Worm (Caenorhabditis elegans) whole organism, L1 larva: ENCODE results near the gene dct-1.

Source experiments
- C04F5.9 ChIP-seq: sonication (generic microtip); optimal IDR thresholded peaks from 2 replicates; lab custom pipeline; 2016; ENCODE audit warnings: missing genetic modification characterization, missing compliant biosample characterization
- alr-1 ChIP-seq: fragments of 200-800 bp; sonication (Bioruptor generic); optimal IDR thresholded peaks from 2 replicates; lab custom pipeline; 2018; ENCODE audit warnings: borderline replicate concordance, mild to moderate bottlenecking, missing genetic modification characterization, missing compliant biosample characterization
- aly-2 ChIP-seq: fragments of 150-350 bp; optimal IDR thresholded peaks from 2 replicates; lab custom pipeline; 2014; ENCODE audit warnings: missing biosample characterization, missing genetic modification characterization
- blmp-1 ChIP-seq: fragments of 150-350 bp; optimal IDR thresholded peaks from 2 replicates; lab custom pipeline; 2014; ENCODE audit warnings: missing biosample characterization, missing genetic modification characterization
- ceh-88 ChIP-seq: fragments of 200-800 bp; sonication (Bioruptor generic); IDR thresholded peaks from 2 replicates; pipeline ENCODE4 v1.3.6; 2022; ENCODE audit warnings: missing genetic modification characterization, missing compliant biosample characterization
- dpl-1 ChIP-seq, 3 experiments: fragments of 150-350 bp in 2 of 3; sonication (generic microtip) in 1 of 3; optimal IDR thresholded peaks; 2 replicates each; lab custom pipeline; 2014 to 2017; ENCODE audit warnings: missing biosample characterization in 3 of 3, missing genetic modification characterization in 3 of 3, missing genetic modification reagents in 3 of 3
- dsc-1 ChIP-seq: sonication (generic microtip); optimal IDR thresholded peaks from 2 replicates; lab custom pipeline; 2016; ENCODE audit warnings: mild to moderate bottlenecking, missing genetic modification characterization, missing compliant biosample characterization
- efl-1 ChIP-seq, 4 experiments: fragments of 150-350 bp; optimal IDR thresholded peaks in 3 of 4; peaks in 1 of 4; 1 replicate in 1 of 4; 2 replicates in 3 of 4; lab custom pipeline; 2014; ENCODE audit warnings: missing biosample characterization in 2 of 4, missing genetic modification characterization in 2 of 4, missing genetic modification reagents in 2 of 4
- efl-3 ChIP-seq: fragments of 200-800 bp; sonication (Bioruptor generic); optimal IDR thresholded peaks from 2 replicates; lab custom pipeline; 2018; ENCODE audit warnings: mild to moderate bottlenecking, missing genetic modification characterization, missing compliant biosample characterization
- elt-2 ChIP-seq: sonication (generic microtip); optimal IDR thresholded peaks from 2 replicates; lab custom pipeline; 2016; ENCODE audit warnings: missing genetic modification characterization, mild to moderate bottlenecking, inconsistent platforms, missing compliant biosample characterization, missing genetic modification reagents
- elt-3 ChIP-seq, 6 experiments: fragments of 150-350 bp in 1 of 6; sonication (generic microtip); optimal IDR thresholded peaks; 2 replicates each; lab custom pipeline; 2017 to 2018; ENCODE audit warnings: missing biosample characterization in 6 of 6, missing genetic modification characterization in 6 of 6, inconsistent platforms in 1 of 6
- fkh-4 ChIP-seq: sonication (generic microtip); optimal IDR thresholded peaks from 2 replicates; lab custom pipeline; 2016; ENCODE audit warnings: missing compliant biosample characterization, missing genetic modification characterization, borderline replicate concordance
- fkh-8 ChIP-seq: sonication (generic microtip); optimal IDR thresholded peaks from 2 replicates; lab custom pipeline; 2016; ENCODE audit warnings: mild to moderate bottlenecking, missing genetic modification characterization, missing compliant biosample characterization
- fos-1 ChIP-seq: fragments of 150-350 bp; optimal IDR thresholded peaks from 2 replicates; lab custom pipeline; 2014; ENCODE audit warnings: missing biosample characterization, missing genetic modification characterization
- grh-1 ChIP-seq: fragments of 200-800 bp; sonication (Bioruptor generic); IDR thresholded peaks from 2 replicates; pipeline ENCODE4 v1.3.6; 2022; ENCODE audit warnings: missing genetic modification reagents, missing genetic modification characterization, missing compliant biosample characterization
- hlh-4 ChIP-seq: sonication (generic microtip); optimal IDR thresholded peaks from 2 replicates; lab custom pipeline; 2016; ENCODE audit warnings: mild to moderate bottlenecking, missing genetic modification characterization, missing compliant biosample characterization
- lin-13 ChIP-seq: fragments of 150-350 bp; optimal IDR thresholded peaks from 2 replicates; lab custom pipeline; 2014; ENCODE audit warnings: missing biosample characterization, missing genetic modification reagents, missing genetic modification characterization
- lin-14 ChIP-seq: fragments of 200-800 bp; sonication (Bioruptor generic); optimal IDR thresholded peaks from 2 replicates; lab custom pipeline; 2018; ENCODE audit warnings: mild to moderate bottlenecking, missing genetic modification characterization, moderate library complexity, missing compliant biosample characterization
- lin-35 ChIP-seq, 2 experiments: fragments of 150-350 bp; optimal IDR thresholded peaks; 2 replicates each; lab custom pipeline; 2014; ENCODE audit warnings: missing biosample characterization in 2 of 2, missing genetic modification characterization in 2 of 2, missing genetic modification reagents in 2 of 2
- lsy-2 ChIP-seq, 2 experiments: fragments of 150-350 bp; optimal IDR thresholded peaks; 2 replicates each; lab custom pipeline; 2014; ENCODE audit warnings: missing biosample characterization in 2 of 2, missing genetic modification characterization in 2 of 2
- mab-9 ChIP-seq: fragments of 200-800 bp; sonication (Bioruptor generic); IDR thresholded peaks from 2 replicates; pipeline ENCODE4 v1.3.6; 2022; ENCODE audit warnings: missing genetic modification reagents, missing genetic modification characterization, missing compliant biosample characterization
- mdl-1 ChIP-seq, 2 experiments: fragments of 150-350 bp; optimal IDR thresholded peaks; 2 replicates each; lab custom pipeline; 2014 to 2017; ENCODE audit warnings: missing biosample characterization in 2 of 2, missing genetic modification characterization in 2 of 2, inconsistent platforms in 1 of 2
- mep-1 ChIP-seq: fragments of 150-350 bp; optimal IDR thresholded peaks from 2 replicates; lab custom pipeline; 2014; ENCODE audit warnings: missing biosample characterization, missing genetic modification characterization
- nhr-19 ChIP-seq: fragments of 200-800 bp; sonication (Bioruptor generic); conservative IDR thresholded peaks from 2 replicates; pipeline ENCODE4 v1.3.6; 2022; ENCODE audit warnings: missing genetic modification characterization, missing compliant biosample characterization
- nhr-20 ChIP-seq: sonication (generic microtip); optimal IDR thresholded peaks from 2 replicates; lab custom pipeline; 2016; ENCODE audit warnings: mild to moderate bottlenecking, missing genetic modification characterization, missing compliant biosample characterization
- nhr-47 ChIP-seq: sonication (generic microtip); optimal IDR thresholded peaks from 2 replicates; lab custom pipeline; 2016; ENCODE audit warnings: mild to moderate bottlenecking, missing genetic modification characterization, moderate library complexity, missing compliant biosample characterization
- nhr-71 ChIP-seq: sonication (generic microtip); optimal IDR thresholded peaks from 2 replicates; lab custom pipeline; 2016; ENCODE audit warnings: mild to moderate bottlenecking, missing genetic modification characterization, moderate library complexity, missing compliant biosample characterization
- nhr-85 ChIP-seq: sonication (generic microtip); peaks from one replicate; lab custom pipeline; 2016; ENCODE audit warnings: missing genetic modification characterization, inconsistent platforms, missing compliant biosample characterization
- nhr-90 ChIP-seq: sonication (generic microtip); optimal IDR thresholded peaks from 2 replicates; lab custom pipeline; 2016; ENCODE audit warnings: mild to moderate bottlenecking, missing genetic modification characterization, missing compliant biosample characterization; ENCODE audit not compliant: poor library complexity
- pqm-1 ChIP-seq: sonication (generic microtip); optimal IDR thresholded peaks from 3 replicates; lab custom pipeline; 2017; ENCODE audit warnings: missing biosample characterization, missing genetic modification characterization
- rnt-1 ChIP-seq: sonication (generic microtip); optimal IDR thresholded peaks from 2 replicates; lab custom pipeline; 2016; ENCODE audit warnings: mild to moderate bottlenecking, missing genetic modification characterization, moderate library complexity, missing compliant biosample characterization
- skn-1 ChIP-seq: fragments of 150-350 bp; optimal IDR thresholded peaks from 2 replicates; lab custom pipeline; 2014; ENCODE audit warnings: missing biosample characterization, missing genetic modification characterization
- snu-23 ChIP-seq: sonication (generic microtip); optimal IDR thresholded peaks from 2 replicates; lab custom pipeline; 2016; ENCODE audit warnings: missing genetic modification characterization, missing compliant biosample characterization
- swsn-7 ChIP-seq: sonication (generic microtip); optimal IDR thresholded peaks from 2 replicates; lab custom pipeline; 2016; ENCODE audit warnings: missing genetic modification characterization, missing compliant biosample characterization
- unc-130 ChIP-seq: fragments of 150-350 bp; optimal IDR thresholded peaks from 2 replicates; lab custom pipeline; 2017; ENCODE audit warnings: missing biosample characterization, missing genetic modification characterization, inconsistent platforms
- unc-86 ChIP-seq: sonication (generic microtip); optimal IDR thresholded peaks from 2 replicates; lab custom pipeline; 2016; ENCODE audit warnings: missing genetic modification characterization, missing compliant biosample characterization
- vab-15 ChIP-seq: sonication (generic microtip); optimal IDR thresholded peaks from 2 replicates; lab custom pipeline; 2017; ENCODE audit warnings: missing genotype, mild to moderate bottlenecking, missing genetic modification characterization, missing compliant biosample characterization
- ztf-11 ChIP-seq, 2 experiments: sonication (generic microtip); optimal IDR thresholded peaks; 2 replicates each; lab custom pipeline; 2016 to 2017; ENCODE audit warnings: missing genetic modification characterization in 2 of 2, missing biosample characterization in 1 of 2, missing compliant biosample characterization in 1 of 2
- ztf-4 ChIP-seq: fragments of 150-350 bp; optimal IDR thresholded peaks from 2 replicates; lab custom pipeline; 2014; ENCODE audit warnings: missing biosample characterization, missing genetic modification characterization

dct-1 gene

DNA sequence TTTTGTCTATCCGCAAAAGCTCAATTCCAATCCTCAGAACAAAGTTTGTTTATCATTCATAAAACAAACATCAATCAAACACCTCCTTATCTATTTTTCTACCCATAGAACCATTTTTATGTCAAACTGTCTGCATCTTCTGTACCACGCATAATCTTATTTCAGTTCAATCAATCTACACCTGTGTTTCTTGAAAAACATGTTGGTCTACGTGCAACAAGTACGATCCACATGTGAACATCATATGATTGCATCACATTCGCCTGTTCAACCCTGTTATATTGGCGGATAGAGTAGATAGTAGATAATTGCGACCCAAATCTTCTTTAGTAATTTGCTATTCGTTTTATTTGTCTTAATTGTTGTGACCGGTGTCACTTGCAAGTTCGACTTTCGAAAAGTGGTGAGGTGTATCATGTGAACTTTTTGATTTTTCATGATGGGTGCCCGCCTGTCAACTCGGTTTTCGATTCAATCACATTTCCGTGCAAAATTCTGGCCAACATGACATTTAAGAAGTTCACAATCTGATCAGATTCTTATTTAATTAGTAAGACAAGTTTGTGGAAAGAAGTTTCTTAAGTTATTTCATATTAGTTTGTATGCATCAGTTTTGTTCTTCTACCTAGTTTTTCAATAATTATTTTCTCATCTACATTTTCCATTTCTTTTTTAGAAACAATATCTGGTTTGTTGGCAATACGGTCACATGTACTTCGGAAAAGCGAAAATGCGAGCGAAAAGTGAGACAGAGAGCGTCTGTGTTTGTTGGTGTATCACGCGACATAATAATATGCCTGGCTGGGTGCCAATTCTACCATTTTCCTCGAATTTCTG lies 1.7 kb upstream of the dct-1 start:
- no peak for TF ChIP-seq pqm-1
- peak; percentile 36 for TF ChIP-seq lin-14
- no peak for TF ChIP-seq dsc-1 (tag; lab: Kevin White, UChicago)
- peak in 1 of 2 experiments; percentile 43 for TF ChIP-seq mdl-1 (tag; optimal IDR thresholded peaks at IDR 0.05; lab: Kevin White, UChicago)
- peak; percentile 60 for TF ChIP-seq nhr-90
- peak in 1 of 3 experiments; percentile 12 for TF ChIP-seq dpl-1 (GFP tag; optimal IDR thresholded peaks at IDR 0.05; lab: Kevin White, UChicago)
- TF ChIP-seq alr-1 (tag; lab: Kevin White, UChicago), result no peak
- TF ChIP-seq nhr-85 (tag; lab: Kevin White, UChicago), result peak; percentile 89
- TF ChIP-seq efl-3 (GFP tag; lab: Kevin White, UChicago), result no peak
- peak; percentile 14; the same call in 1 of the 2 replicates for TF ChIP-seq nhr-19
- TF ChIP-seq mab-9 (GFP tag; lab: Robert Waterston, UW), result no peak
- peak; percentile 98 for TF ChIP-seq blmp-1
- TF ChIP-seq elt-2 (tag; lab: Kevin White, UChicago), result peak; percentile 62
- peak; percentile 23 for TF ChIP-seq swsn-7 (tag; lab: Kevin White, UChicago)
- peak in 1 of 2 experiments; percentile 26 for TF ChIP-seq lsy-2 (tag; optimal IDR thresholded peaks at IDR 0.05; lab: Kevin White, UChicago)
- peak; percentile 67 for TF ChIP-seq nhr-71
- TF ChIP-seq lin-35 (GFP tag; optimal IDR thresholded peaks at IDR 0.05; lab: Kevin White, UChicago), result peak in 1 of 2 experiments; percentile 51
- no peak for TF ChIP-seq ztf-11 (tag; optimal IDR thresholded peaks at IDR 0.05; lab: Kevin White, UChicago)
- TF ChIP-seq hlh-4 (tag; lab: Kevin White, UChicago), result no peak
- TF ChIP-seq fkh-4 (tag; lab: Kevin White, UChicago), result no peak
- no peak for TF ChIP-seq efl-1 (optimal IDR thresholded peaks at IDR 0.05; lab: Kevin White, UChicago)
- peak in 1 of 2 experiments; percentile 75 for TF ChIP-seq efl-1 (GFP tag; optimal IDR thresholded peaks at IDR 0.05 in 1 of 2; lab: Kevin White, UChicago)
- TF ChIP-seq fos-1, result no peak
- TF ChIP-seq rnt-1 (tag; lab: Kevin White, UChicago), result peak; percentile 8
- TF ChIP-seq elt-3 (tag; optimal IDR thresholded peaks at IDR 0.05; lab: Kevin White, UChicago), result peak in 2 of 6 experiments; percentile 52 to 68
- 0 out of 2 replicates have a peak, but pooled peaks have one; percentile 16 for TF ChIP-seq grh-1 (GFP tag; lab: Robert Waterston, UW)
- TF ChIP-seq unc-130 (tag; lab: Kevin White, UChicago), result peak; percentile 62
- TF ChIP-seq nhr-20 (tag; lab: Kevin White, UChicago), result peak; percentile 39
- TF ChIP-seq ceh-88, result 0 out of 2 replicates have a peak, but pooled peaks have one; percentile 30
- TF ChIP-seq ztf-4 (tag; lab: Kevin White, UChicago), result peak; percentile 42
- TF ChIP-seq aly-2 (tag; lab: Kevin White, UChicago), result no peak
- TF ChIP-seq C04F5.9 (tag; lab: Kevin White, UChicago), result peak; percentile 30
- no peak for TF ChIP-seq lin-13 (GFP tag; lab: Kevin White, UChicago)
- peak; percentile 53 for TF ChIP-seq snu-23 (GFP tag; lab: Kevin White, UChicago)
- TF ChIP-seq fkh-8 (tag; lab: Kevin White, UChicago), result peak; percentile 77

DNA sequence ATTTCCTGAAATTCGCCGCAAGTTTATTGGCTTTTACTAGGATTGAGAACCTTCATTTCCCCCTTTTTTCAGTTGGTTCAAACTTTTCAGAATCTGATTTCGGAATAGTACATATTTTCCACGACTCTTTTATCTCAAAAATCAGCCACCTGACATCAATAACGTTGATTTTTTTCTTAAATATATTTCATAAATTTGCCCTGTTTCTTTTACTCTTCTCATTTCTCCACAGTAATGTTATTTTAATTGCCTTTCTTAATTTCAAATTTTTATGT lies 1.2 kb upstream of the dct-1 start:
- no peak for TF ChIP-seq vab-15 (tag; lab: Kevin White, UChicago)
- TF ChIP-seq fkh-8 (tag; lab: Kevin White, UChicago), result no peak
- TF ChIP-seq dpl-1 (GFP tag; optimal IDR thresholded peaks at IDR 0.05; lab: Kevin White, UChicago), result peak in 1 of 3 experiments; percentile 10
- peak; percentile 36 for TF ChIP-seq nhr-71
- TF ChIP-seq mep-1 (tag; lab: Kevin White, UChicago), result no peak
- TF ChIP-seq unc-86, result no peak
- TF ChIP-seq skn-1 (tag; lab: Kevin White, UChicago), result peak; percentile 14
- peak; percentile 29 for TF ChIP-seq nhr-90
- peak; percentile 36 for TF ChIP-seq nhr-47 (tag; lab: Kevin White, UChicago)
